Fruit fly (Drosophila melanogaster) S2 (cell line): ENCODE data around the gene dhd.

Experiments used
- CG8478 ChIP-seq: fragments of >200 bp; optimal IDR thresholded peaks from 2 replicates; lab custom pipeline; 2018
- CTCF ChIP-seq, 2 experiments: fragments of >200 bp; optimal IDR thresholded peaks; 2 replicates each; lab custom pipeline; 2018

DNA sequence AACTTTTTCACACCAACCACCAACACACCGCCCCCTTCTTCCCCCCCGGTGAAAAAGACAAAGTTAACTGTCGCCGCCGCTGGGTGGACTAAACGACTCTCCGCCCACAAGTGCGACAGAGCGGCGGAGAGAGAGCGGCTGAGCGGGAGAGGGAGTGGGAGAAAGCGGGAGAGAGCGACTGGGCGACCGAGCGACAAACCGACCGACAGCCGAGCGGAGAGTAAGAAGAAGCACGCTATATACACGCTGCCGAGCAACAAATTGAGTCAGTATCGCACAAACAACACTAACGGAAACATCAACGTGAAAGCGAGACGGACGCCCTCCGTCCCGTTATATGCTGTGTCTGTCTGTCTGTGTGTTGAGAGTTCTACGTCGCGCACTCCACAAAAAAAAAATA is 28.0 kb downstream of the dhd start, which contains the start of gene SK:
- no peak for TF ChIP-seq CTCF (optimal IDR thresholded peaks at IDR 0.05; lab: Kevin White, UChicago)
- TF ChIP-seq CG8478 (lab: Kevin White, UChicago): no peak
